Worm (Caenorhabditis elegans) whole organism, L1 larva: ENCODE results near the gene ubq-1.

ENCODE experiments used
- F16B12.6 ChIP-seq: fragments of 150-350 bp; optimal IDR thresholded peaks from 2 replicates; lab custom pipeline; 2014; ENCODE audit warnings: missing biosample characterization, missing genetic modification characterization
- Y116A8C.19 ChIP-seq: sonication (generic microtip); optimal IDR thresholded peaks from 2 replicates; lab custom pipeline; 2016; ENCODE audit warnings: missing compliant biosample characterization, missing genetic modification characterization, borderline replicate concordance
- alr-1 ChIP-seq: fragments of 200-800 bp; sonication (Bioruptor generic); optimal IDR thresholded peaks from 2 replicates; lab custom pipeline; 2018; ENCODE audit warnings: borderline replicate concordance, mild to moderate bottlenecking, missing genetic modification characterization, missing compliant biosample characterization
- aly-2 ChIP-seq: fragments of 150-350 bp; optimal IDR thresholded peaks from 2 replicates; lab custom pipeline; 2014; ENCODE audit warnings: missing biosample characterization, missing genetic modification characterization
- ceh-8 ChIP-seq: fragments of 200-800 bp; sonication (Bioruptor generic); optimal IDR thresholded peaks from 2 replicates; lab custom pipeline; 2018; ENCODE audit warnings: mild to moderate bottlenecking, missing genetic modification characterization, moderate library complexity, missing compliant biosample characterization
- ceh-88 ChIP-seq: fragments of 200-800 bp; sonication (Bioruptor generic); IDR thresholded peaks from 2 replicates; pipeline ENCODE4 v1.3.6; 2022; ENCODE audit warnings: missing genetic modification characterization, missing compliant biosample characterization
- ceh-90 ChIP-seq: sonication (generic microtip); optimal IDR thresholded peaks from 2 replicates; lab custom pipeline; 2016; ENCODE audit warnings: missing genetic modification characterization, missing compliant biosample characterization
- dpl-1 ChIP-seq, 3 experiments: fragments of 150-350 bp in 2 of 3; sonication (generic microtip) in 1 of 3; optimal IDR thresholded peaks; 2 replicates each; lab custom pipeline; 2014 to 2017; ENCODE audit warnings: missing biosample characterization in 3 of 3, missing genetic modification characterization in 3 of 3, missing genetic modification reagents in 3 of 3
- dsc-1 ChIP-seq: sonication (generic microtip); optimal IDR thresholded peaks from 2 replicates; lab custom pipeline; 2016; ENCODE audit warnings: mild to moderate bottlenecking, missing genetic modification characterization, missing compliant biosample characterization
- efl-1 ChIP-seq, 4 experiments: fragments of 150-350 bp; optimal IDR thresholded peaks in 3 of 4; peaks in 1 of 4; 1 replicate in 1 of 4; 2 replicates in 3 of 4; lab custom pipeline; 2014; ENCODE audit warnings: missing biosample characterization in 2 of 4, missing genetic modification characterization in 2 of 4, missing genetic modification reagents in 2 of 4
- egl-13 ChIP-seq: sonication (generic microtip); optimal IDR thresholded peaks from 2 replicates; lab custom pipeline; 2016; ENCODE audit warnings: missing genotype, missing genetic modification reagents, missing genetic modification characterization, missing compliant biosample characterization
- egl-27 ChIP-seq, 2 experiments: fragments of 150-350 bp in 1 of 2; sonication (generic microtip); optimal IDR thresholded peaks; 3 replicates each; lab custom pipeline; 2017 to 2018; ENCODE audit warnings: missing biosample characterization in 2 of 2, missing genetic modification characterization in 2 of 2, missing genetic modification reagents in 2 of 2
- elt-3 ChIP-seq, 6 experiments: fragments of 150-350 bp in 1 of 6; sonication (generic microtip); optimal IDR thresholded peaks; 2 replicates each; lab custom pipeline; 2017 to 2018; ENCODE audit warnings: missing biosample characterization in 6 of 6, missing genetic modification characterization in 6 of 6, inconsistent platforms in 1 of 6
- ets-5 ChIP-seq: fragments of 200-800 bp; sonication (Bioruptor generic); IDR thresholded peaks from 2 replicates; pipeline ENCODE4 v1.3.6; 2022; ENCODE audit warnings: missing genetic modification characterization, missing compliant biosample characterization
- hlh-17 ChIP-seq: fragments of 200-800 bp; sonication (Bioruptor generic); optimal IDR thresholded peaks from 2 replicates; lab custom pipeline; 2018; ENCODE audit warnings: missing genetic modification characterization, mild to moderate bottlenecking, missing compliant biosample characterization, moderate library complexity, borderline replicate concordance
- hpl-2 ChIP-seq: fragments of 150-350 bp; optimal IDR thresholded peaks from 2 replicates; lab custom pipeline; 2014; ENCODE audit warnings: missing biosample characterization, missing genetic modification reagents, missing genetic modification characterization
- irx-1 ChIP-seq: sonication (generic microtip); optimal IDR thresholded peaks from 2 replicates; lab custom pipeline; 2016; ENCODE audit warnings: missing genetic modification characterization, missing compliant biosample characterization
- jun-1 ChIP-seq: fragments of 150-350 bp; optimal IDR thresholded peaks from 2 replicates; lab custom pipeline; 2014; ENCODE audit warnings: missing biosample characterization, missing genetic modification reagents, missing genetic modification characterization
- lin-14 ChIP-seq: fragments of 200-800 bp; sonication (Bioruptor generic); optimal IDR thresholded peaks from 2 replicates; lab custom pipeline; 2018; ENCODE audit warnings: mild to moderate bottlenecking, missing genetic modification characterization, moderate library complexity, missing compliant biosample characterization
- lin-15B ChIP-seq: fragments of 150-350 bp; sonication (generic microtip); optimal IDR thresholded peaks from 3 replicates; lab custom pipeline; 2014; ENCODE audit warnings: missing biosample characterization, missing genetic modification characterization
- lin-35 ChIP-seq, 2 experiments: fragments of 150-350 bp; optimal IDR thresholded peaks; 2 replicates each; lab custom pipeline; 2014; ENCODE audit warnings: missing biosample characterization in 2 of 2, missing genetic modification characterization in 2 of 2, missing genetic modification reagents in 2 of 2
- lir-3 ChIP-seq: sonication (generic microtip); optimal IDR thresholded peaks from 2 replicates; lab custom pipeline; 2016; ENCODE audit warnings: mild to moderate bottlenecking, missing genetic modification characterization, moderate library complexity, missing compliant biosample characterization; ENCODE audit not compliant: poor library complexity
- lsy-2 ChIP-seq, 2 experiments: fragments of 150-350 bp; optimal IDR thresholded peaks; 2 replicates each; lab custom pipeline; 2014; ENCODE audit warnings: missing biosample characterization in 2 of 2, missing genetic modification characterization in 2 of 2
- mab-9 ChIP-seq: fragments of 200-800 bp; sonication (Bioruptor generic); IDR thresholded peaks from 2 replicates; pipeline ENCODE4 v1.3.6; 2022; ENCODE audit warnings: missing genetic modification reagents, missing genetic modification characterization, missing compliant biosample characterization
- nhr-28 ChIP-seq: fragments of 150-350 bp; optimal IDR thresholded peaks from 2 replicates; lab custom pipeline; 2014; ENCODE audit warnings: missing biosample characterization, missing genetic modification characterization
- nhr-90 ChIP-seq: sonication (generic microtip); optimal IDR thresholded peaks from 2 replicates; lab custom pipeline; 2016; ENCODE audit warnings: mild to moderate bottlenecking, missing genetic modification characterization, missing compliant biosample characterization; ENCODE audit not compliant: poor library complexity
- pax-3 ChIP-seq: fragments of 200-800 bp; sonication (Bioruptor generic); optimal IDR thresholded peaks from 2 replicates; lab custom pipeline; 2018; ENCODE audit warnings: mild to moderate bottlenecking, missing genetic modification characterization, moderate library complexity, missing compliant biosample characterization
- pqm-1 ChIP-seq: sonication (generic microtip); optimal IDR thresholded peaks from 3 replicates; lab custom pipeline; 2017; ENCODE audit warnings: missing biosample characterization, missing genetic modification characterization
- rnt-1 ChIP-seq: sonication (generic microtip); optimal IDR thresholded peaks from 2 replicates; lab custom pipeline; 2016; ENCODE audit warnings: mild to moderate bottlenecking, missing genetic modification characterization, moderate library complexity, missing compliant biosample characterization
- snpc-4 ChIP-seq: fragments of 150-350 bp; optimal IDR thresholded peaks from 2 replicates; lab custom pipeline; 2014; ENCODE audit warnings: missing biosample characterization, missing genetic modification characterization
- snu-23 ChIP-seq: sonication (generic microtip); optimal IDR thresholded peaks from 2 replicates; lab custom pipeline; 2016; ENCODE audit warnings: missing genetic modification characterization, missing compliant biosample characterization
- sptf-1 ChIP-seq: fragments of 150-350 bp; optimal IDR thresholded peaks from 2 replicates; lab custom pipeline; 2014; ENCODE audit warnings: missing biosample characterization, missing genetic modification characterization
- sup-37 ChIP-seq: fragments of 200-800 bp; sonication (Bioruptor generic); optimal IDR thresholded peaks from 2 replicates; lab custom pipeline; 2018; ENCODE audit warnings: mild to moderate bottlenecking, missing genetic modification characterization, missing compliant biosample characterization
- tbx-2 ChIP-seq: sonication (generic microtip); optimal IDR thresholded peaks from 2 replicates; lab custom pipeline; 2016; ENCODE audit warnings: missing genetic modification characterization, missing compliant biosample characterization
- unc-30 ChIP-seq: sonication (generic microtip); optimal IDR thresholded peaks from 2 replicates; lab custom pipeline; 2017; ENCODE audit warnings: missing biosample characterization, missing genetic modification characterization
- unc-62 ChIP-seq: fragments of 150-350 bp; optimal IDR thresholded peaks from 2 replicates; lab custom pipeline; 2014; ENCODE audit warnings: missing biosample characterization, missing genetic modification reagents, missing genetic modification characterization
- unc-86 ChIP-seq: sonication (generic microtip); optimal IDR thresholded peaks from 2 replicates; lab custom pipeline; 2016; ENCODE audit warnings: missing genetic modification characterization, missing compliant biosample characterization
- unc-98 ChIP-seq: fragments of 200-800 bp; sonication (Bioruptor generic); IDR thresholded peaks from 2 replicates; pipeline ENCODE4 v1.3.6; 2022; ENCODE audit warnings: missing genetic modification characterization, missing compliant biosample characterization

The ubq-1 gene

DNA sequence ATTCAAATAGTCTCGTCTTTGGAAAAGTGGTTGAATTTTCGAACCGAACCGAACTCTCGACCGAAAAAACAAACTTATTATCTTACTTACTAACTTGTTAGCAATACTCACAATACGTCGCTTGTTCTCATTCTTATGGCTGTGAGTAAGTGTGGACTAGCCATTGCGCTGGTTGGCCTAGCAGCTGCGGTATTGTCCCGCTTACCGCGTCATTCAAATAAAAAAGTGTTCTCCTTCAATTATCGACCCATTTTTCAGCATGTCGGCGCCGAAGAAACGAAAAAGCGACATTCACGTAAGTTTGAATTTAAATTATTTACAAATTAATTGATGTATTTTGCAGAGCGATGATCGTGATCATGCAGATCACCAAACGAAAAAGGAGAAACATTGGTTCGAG, 19.0 kb downstream of the ubq-1 start:
- TF ChIP-seq F16B12.6 (tag; lab: Kevin White, UChicago) (no peak), hlh-17 (GFP tag; lab: Kevin White, UChicago) (no peak), hpl-2 (no peak), nhr-90 (tag; lab: Kevin White, UChicago) (no peak), lir-3 (tag; lab: Kevin White, UChicago) (no peak), ceh-90 (tag; lab: Kevin White, UChicago) (no peak), ceh-88 (GFP tag; lab: Robert Waterston, UW) (no peak), ets-5 (GFP tag; lab: Robert Waterston, UW) (no peak), irx-1 (tag; lab: Kevin White, UChicago) (no peak), mab-9 (no peak), sptf-1 (tag; lab: Kevin White, UChicago) (no peak), snpc-4 (tag; lab: Kevin White, UChicago) (no peak), egl-13 (tag; lab: Kevin White, UChicago) (no peak), pax-3 (tag; lab: Kevin White, UChicago) (no peak), rnt-1 (peak; percentile 39), alr-1 (tag; lab: Kevin White, UChicago) (no peak), aly-2 (tag; lab: Kevin White, UChicago) (no peak), tbx-2 (tag; lab: Kevin White, UChicago) (no peak), efl-1 (optimal IDR thresholded peaks at IDR 0.05; lab: Kevin White, UChicago) (peak; percentile 4 to 74), efl-1 (GFP tag; optimal IDR thresholded peaks at IDR 0.05 in 1 of 2; lab: Kevin White, UChicago) (peak; percentile 69 to 98), lin-35 (GFP tag; optimal IDR thresholded peaks at IDR 0.05; lab: Kevin White, UChicago) (peak; percentile 56 to 90), dpl-1 (GFP tag; optimal IDR thresholded peaks at IDR 0.05; lab: Kevin White, UChicago) (peak; percentile 1 to 76 (median 71)), nhr-28 (tag; lab: Kevin White, UChicago) (no peak), pqm-1 (no peak), unc-86 (tag; lab: Kevin White, UChicago) (no peak), lin-14 (GFP tag; lab: Kevin White, UChicago) (peak; percentile 11), sup-37 (GFP tag; lab: Kevin White, UChicago) (no peak), lin-15B (tag; lab: Kevin White, UChicago) (peak; percentile 6), ceh-8 (GFP tag; lab: Kevin White, UChicago) (no peak), lsy-2 (tag; optimal IDR thresholded peaks at IDR 0.05; lab: Kevin White, UChicago) (peak in 1 of 2 experiments; percentile 20), unc-30 (tag; lab: Kevin White, UChicago) (no peak)

DNA sequence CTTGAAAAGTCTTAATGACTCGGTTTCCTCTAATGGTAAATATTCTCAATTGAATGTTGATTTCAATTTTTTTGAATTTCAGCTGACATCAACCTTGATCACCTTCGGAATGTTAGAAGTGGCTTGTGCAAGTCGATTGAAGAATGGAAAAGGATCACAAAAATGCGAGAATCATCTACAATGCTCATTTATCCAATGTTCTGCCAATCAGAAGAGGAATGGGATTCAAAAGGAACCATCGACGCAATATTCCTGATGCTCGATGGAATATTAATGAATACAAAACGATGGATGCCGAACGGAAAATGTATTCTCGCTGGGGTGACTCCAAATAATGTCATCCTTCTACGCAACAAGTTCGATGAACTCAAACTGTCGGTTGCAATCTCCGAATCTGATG, 21.5 kb downstream of the ubq-1 start:
- no peak for TF ChIP-seq aly-2 (tag; lab: Kevin White, UChicago)
- TF ChIP-seq snu-23 (GFP tag; lab: Kevin White, UChicago): no peak
- no peak for TF ChIP-seq dsc-1 (tag; lab: Kevin White, UChicago)
- TF ChIP-seq egl-27 (tag; optimal IDR thresholded peaks at IDR 0.05; lab: Kevin White, UChicago): no peak
- no peak for TF ChIP-seq unc-62 (GFP tag; lab: Kevin White, UChicago)
- TF ChIP-seq elt-3 (tag; optimal IDR thresholded peaks at IDR 0.05; lab: Kevin White, UChicago): no peak
- TF ChIP-seq lin-35 (GFP tag; optimal IDR thresholded peaks at IDR 0.05; lab: Kevin White, UChicago): no peak
- TF ChIP-seq mab-9: no peak
- no peak for TF ChIP-seq unc-98 (GFP tag; lab: Robert Waterston, UW)
- no peak for TF ChIP-seq F16B12.6 (tag; lab: Kevin White, UChicago)
- no peak for TF ChIP-seq Y116A8C.19 (tag; lab: Kevin White, UChicago)
- no peak for TF ChIP-seq nhr-90 (tag; lab: Kevin White, UChicago)
- TF ChIP-seq jun-1 (tag; lab: Kevin White, UChicago): no peak
